Fruit fly (Drosophila melanogaster): ENCODE results near the gene CG43348.

DNA sequence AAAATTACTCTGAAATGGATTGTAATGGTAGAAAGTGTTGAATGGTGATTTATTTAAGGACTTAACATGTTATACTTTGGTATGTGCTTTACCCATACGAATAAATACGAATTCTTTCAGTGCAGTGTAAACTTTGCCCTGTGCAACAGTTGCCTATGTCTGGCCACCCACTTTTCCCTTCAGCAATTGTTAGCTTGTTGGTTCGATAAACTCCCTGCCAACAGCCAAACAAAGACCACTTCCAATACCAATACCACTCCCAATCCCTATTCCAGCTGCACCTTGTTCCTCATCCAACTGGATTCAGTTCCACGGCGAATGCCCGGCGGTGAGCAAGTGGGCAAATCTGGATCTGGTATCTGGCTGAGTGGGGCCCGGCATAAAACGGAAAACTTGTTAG, 4.7 kb downstream of the CG43348 start, which contains the start of gene CG14342:
- no peak for TF ChIP-seq psq (optimal IDR thresholded peaks at IDR 0.05)
- no peak for TF ChIP-seq Myc (optimal IDR thresholded peaks at IDR 0.05)
- TF ChIP-seq h (optimal IDR thresholded peaks at IDR 0.05), result no peak
- TF ChIP-seq Sin3A (optimal IDR thresholded peaks at IDR 0.05), result no peak
- TF ChIP-seq insv (optimal IDR thresholded peaks at IDR 0.05), result no peak
- no peak for TF ChIP-seq ttk (optimal IDR thresholded peaks at IDR 0.05)
